Worm (Caenorhabditis elegans): ENCODE results near the gene ZK470.6.

Gene ZK470.6

ce11 chrX:4215500-4216107 lies 38.3 kb upstream of the ZK470.6 start (continued):
- TF ChIP-seq rpc-1 (optimal IDR thresholded peaks at IDR 0.05), result no peak
- no peak for TF ChIP-seq rpc-1 (tag; optimal IDR thresholded peaks at IDR 0.05)
- TF ChIP-seq hlh-26 (GFP tag; conservative IDR thresholded peaks at IDR 0.05), result no peak
- no peak for TF ChIP-seq attf-6 (GFP tag; IDR thresholded peaks at IDR 0.05)
- TF ChIP-seq tlf-1 (GFP tag; optimal IDR thresholded peaks at IDR 0.05), result no peak
- no peak for TF ChIP-seq ztf-22 (GFP tag; optimal IDR thresholded peaks at IDR 0.05)
- TF ChIP-seq mxl-1 (tag; optimal IDR thresholded peaks at IDR 0.05), result no peak
- no peak for TF ChIP-seq ceh-40 (GFP tag; IDR thresholded peaks at IDR 0.05)
- TF ChIP-seq madf-6 (GFP tag; IDR thresholded peaks at IDR 0.05), result no peak
- no peak for TF ChIP-seq Y79H2A.3 (GFP tag; conservative IDR thresholded peaks at IDR 0.05)
- no peak for TF ChIP-seq nhr-120 (GFP tag; IDR thresholded peaks at IDR 0.05)
- no peak for TF ChIP-seq hlh-12 (tag; optimal IDR thresholded peaks at IDR 0.05)
- 0 out of 2 replicates have a peak, but pooled peaks have one; percentile 15 for TF ChIP-seq dox-1 (GFP tag; IDR thresholded peaks at IDR 0.05)
- no peak for TF ChIP-seq B0035.1 (tag; optimal IDR thresholded peaks at IDR 0.05)
- TF ChIP-seq snpc-4 (GFP tag; optimal IDR thresholded peaks at IDR 0.05), result no peak
- TF ChIP-seq snpc-4 (tag; optimal IDR thresholded peaks at IDR 0.05), result no peak
- TF ChIP-seq nhr-80 (tag; optimal IDR thresholded peaks at IDR 0.05), result peak; percentile 84
- no peak for TF ChIP-seq chd-7 (tag; optimal IDR thresholded peaks at IDR 0.05)
- TF ChIP-seq madf-10 (tag; optimal IDR thresholded peaks at IDR 0.05), result no peak
- TF ChIP-seq lin-35 (GFP tag; optimal IDR thresholded peaks at IDR 0.05), result no peak
- TF ChIP-seq F52B5.7 (tag; optimal IDR thresholded peaks at IDR 0.05), result no peak
- no peak for TF ChIP-seq rec-8 (tag; optimal IDR thresholded peaks at IDR 0.05)
- peak; percentile 16; the same call in 1 of the 2 replicates for TF ChIP-seq Y56A3A.18 (GFP tag; IDR thresholded peaks at IDR 0.05)
- TF ChIP-seq pbrm-1 (GFP tag; IDR thresholded peaks at IDR 0.05), result no peak
- TF ChIP-seq gei-17 (GFP tag; optimal IDR thresholded peaks at IDR 0.05), result no peak
- TF ChIP-seq ets-4 (GFP tag; optimal IDR thresholded peaks at IDR 0.05), result no peak
- no peak for TF ChIP-seq B0261.1 (tag; optimal IDR thresholded peaks at IDR 0.05)
- TF ChIP-seq F10E7.11 (tag; optimal IDR thresholded peaks at IDR 0.05), result no peak
- TF ChIP-seq lin-40 (tag; optimal IDR thresholded peaks at IDR 0.05), result peak; percentile 29

- TF ChIP-seq cebp-1 (GFP tag; IDR thresholded peaks at IDR 0.05) (peak; percentile 85), cebp-1 (tag; optimal IDR thresholded peaks at IDR 0.05) (peak; percentile 97), aptf-3 (GFP tag; IDR thresholded peaks at IDR 0.05) (no peak), hmg-1.2 (GFP tag; IDR thresholded peaks at IDR 0.05) (peak; percentile 48; the same call in 1 of the 2 replicates), zfh-2 (GFP tag; conservative IDR thresholded peaks at IDR 0.05) (peak; percentile 72)
Measured at ce11 chrX:4214643-4215042, 37.3 kb upstream of the ZK470.6 start.

ce11 chrX:4209131-4209530 lies 31.8 kb upstream of the ZK470.6 start:
- 0 out of 2 replicates have a peak, but pooled peaks have one; percentile 34 for TF ChIP-seq Y67H2A.10 (GFP tag; conservative IDR thresholded peaks at IDR 0.05)
- TF ChIP-seq F10E7.11 (tag; optimal IDR thresholded peaks at IDR 0.05), result peak; percentile 97
- TF ChIP-seq tbx-9 (tag; optimal IDR thresholded peaks at IDR 0.05; ENCODE audit: borderline replicate concordance), result no peak
- peak; percentile 68 for TF ChIP-seq F57C9.4 (tag; optimal IDR thresholded peaks at IDR 0.05)
- TF ChIP-seq sdz-38 (tag; optimal IDR thresholded peaks at IDR 0.05), result no peak
- no peak for TF ChIP-seq lsl-1 (GFP tag; optimal IDR thresholded peaks at IDR 0.05)
- peak; percentile 98 for TF ChIP-seq B0336.3 (GFP tag; IDR thresholded peaks at IDR 0.05)
- TF ChIP-seq tbp1 (GFP tag; optimal IDR thresholded peaks at IDR 0.05), result peak; percentile 79
- TF ChIP-seq ztf-28 (GFP tag; IDR thresholded peaks at IDR 0.05), result no peak
- TF ChIP-seq lsy-27 (tag; optimal IDR thresholded peaks at IDR 0.05; ENCODE audit: borderline replicate concordance, insufficient read depth), result peak; percentile 34
- peak; percentile 98 for TF ChIP-seq repo-1 (tag; optimal IDR thresholded peaks at IDR 0.05)
- TF ChIP-seq ama-1 (optimal IDR thresholded peaks at IDR 0.05), result no peak
- TF ChIP-seq ama-1 (GFP tag; optimal IDR thresholded peaks at IDR 0.05), result peak; percentile 26 to 68
- TF ChIP-seq hmg-20 (GFP tag; IDR thresholded peaks at IDR 0.05), result peak; percentile 97
- peak; percentile 96 for TF ChIP-seq somi-1 (GFP tag; optimal IDR thresholded peaks at IDR 0.05)
- TF ChIP-seq C06A6.2 (GFP tag; conservative IDR thresholded peaks at IDR 0.05), result peak; percentile 98
- peak; percentile 100 for TF ChIP-seq lin-40 (tag; optimal IDR thresholded peaks at IDR 0.05)

Data from whole organism, young adult.